Worm (Caenorhabditis elegans): Measurements from ENCODE around the gene M04B2.6.

- TF ChIP-seq him-1 (tag; optimal IDR thresholded peaks at IDR 0.05) (no peak), dao-5 (tag; optimal IDR thresholded peaks at IDR 0.05) (no peak)
Measured at ce11 chrIV:11489610-11490339, 20.8 kb downstream of the M04B2.6 start.
